Worm (Caenorhabditis elegans) whole organism, L4 larva: ENCODE data around the gene F55D10.4.
A peak's percentile ranks its signal among the peaks of the same experiment; 100 is the strongest.

Source experiments
- R02D3.7 ChIP-seq: fragments of 150-350 bp; sonication (generic microtip); optimal IDR thresholded peaks from 3 replicates; lab custom pipeline; 2014; ENCODE audit warnings: missing biosample characterization, missing genetic modification characterization
- T20F7.1 ChIP-seq: fragments of 200-800 bp; sonication (Bioruptor generic); optimal IDR thresholded peaks from 2 replicates; lab custom pipeline; 2018; ENCODE audit warnings: mild to moderate bottlenecking, missing genetic modification characterization, missing compliant biosample characterization
- T26A8.4 ChIP-seq: fragments of 200-800 bp; sonication (Bioruptor generic); IDR thresholded peaks from 2 replicates; pipeline ENCODE4 v1.3.6; 2022; ENCODE audit warnings: missing genetic modification characterization, missing compliant biosample characterization
- Y5F2A.4 ChIP-seq: fragments of 200-800 bp; sonication (Bioruptor generic); optimal IDR thresholded peaks from 2 replicates; lab custom pipeline; 2018; ENCODE audit warnings: mild to moderate bottlenecking, missing genetic modification characterization, missing compliant biosample characterization
- Y75B8A.6 ChIP-seq: fragments of 200-800 bp; sonication (Bioruptor generic); IDR thresholded peaks from 2 replicates; pipeline ENCODE4 v1.3.6; 2022; ENCODE audit warnings: missing genetic modification reagents, missing genetic modification characterization, missing compliant biosample characterization
- ZK546.5 ChIP-seq, 2 experiments: sonication (generic microtip); optimal IDR thresholded peaks; 2 replicates each; lab custom pipeline; 2017; ENCODE audit warnings: missing biosample characterization in 2 of 2, missing genetic modification characterization in 2 of 2
- aha-1 ChIP-seq: fragments of 150-350 bp; peaks from one replicate; lab custom pipeline; 2014; ENCODE audit warnings: missing biosample characterization, missing genetic modification characterization
- ama-1 ChIP-seq: fragments of 150-350 bp; optimal IDR thresholded peaks from 2 replicates; lab custom pipeline; 2014; ENCODE audit warnings: inconsistent platforms, mixed read lengths
- arid-1 ChIP-seq: fragments of 200-800 bp; sonication (Bioruptor generic); conservative IDR thresholded peaks from 2 replicates; pipeline ENCODE4 v1.3.6; 2022; ENCODE audit warnings: missing genetic modification reagents, missing genetic modification characterization, missing compliant biosample characterization
- attf-4 ChIP-seq: sonication (generic microtip); optimal IDR thresholded peaks from 3 replicates; lab custom pipeline; 2017; ENCODE audit warnings: missing biosample characterization, missing genetic modification characterization
- ceh-20 ChIP-seq: fragments of 200-800 bp; sonication (Bioruptor generic); IDR thresholded peaks from 2 replicates; pipeline ENCODE4 v1.3.6; 2022; ENCODE audit warnings: missing genetic modification reagents, missing genetic modification characterization, missing compliant biosample characterization
- ceh-28 ChIP-seq: fragments of 150-350 bp; optimal IDR thresholded peaks from 2 replicates; lab custom pipeline; 2014; ENCODE audit warnings: missing biosample characterization, missing genetic modification reagents, missing genetic modification characterization
- ceh-82 ChIP-seq: sonication (generic microtip); optimal IDR thresholded peaks from 2 replicates; lab custom pipeline; 2017; ENCODE audit warnings: missing biosample characterization, missing genetic modification characterization
- ctbp-1 ChIP-seq: fragments of 200-800 bp; sonication (Bioruptor generic); IDR thresholded peaks from 2 replicates; pipeline ENCODE4 v1.3.6; 2022; ENCODE audit warnings: missing genetic modification reagents, missing genetic modification characterization, missing compliant biosample characterization
- daf-12 ChIP-seq: fragments of 150-350 bp; optimal IDR thresholded peaks from 2 replicates; lab custom pipeline; 2014; ENCODE audit warnings: missing biosample characterization, missing genetic modification reagents, missing genetic modification characterization
- dmd-6 ChIP-seq: fragments of 200-800 bp; sonication (Bioruptor generic); IDR thresholded peaks from 2 replicates; pipeline ENCODE4 v1.3.6; 2022; ENCODE audit warnings: missing genetic modification reagents, missing genetic modification characterization, missing compliant biosample characterization
- dpl-1 ChIP-seq: fragments of 150-350 bp; optimal IDR thresholded peaks from 2 replicates; lab custom pipeline; 2014; ENCODE audit warnings: missing biosample characterization, missing genetic modification reagents, missing genetic modification characterization
- fkh-10 ChIP-seq: fragments of 150-350 bp; optimal IDR thresholded peaks from 2 replicates; lab custom pipeline; 2014; ENCODE audit warnings: missing biosample characterization, missing genetic modification reagents, missing genetic modification characterization
- gei-8 ChIP-seq: fragments of 200-800 bp; sonication (Bioruptor generic); optimal IDR thresholded peaks from 2 replicates; lab custom pipeline; 2018; ENCODE audit warnings: mild to moderate bottlenecking, missing genetic modification characterization, missing compliant biosample characterization
- hlh-11 ChIP-seq: fragments of 200-800 bp; sonication (Bioruptor generic); optimal IDR thresholded peaks from 2 replicates; lab custom pipeline; 2018; ENCODE audit warnings: mild to moderate bottlenecking, missing genetic modification characterization, missing compliant biosample characterization
- hlh-30 ChIP-seq: sonication (generic microtip); optimal IDR thresholded peaks from 2 replicates; lab custom pipeline; 2017; ENCODE audit warnings: antibody characterized with exemption, mild to moderate bottlenecking, missing genetic modification characterization, missing compliant biosample characterization; ENCODE audit not compliant: insufficient read depth
- jun-1 ChIP-seq: fragments of 150-350 bp; optimal IDR thresholded peaks from 2 replicates; lab custom pipeline; 2014; ENCODE audit warnings: missing biosample characterization, missing genetic modification reagents, missing genetic modification characterization
- lin-13 ChIP-seq: fragments of 150-350 bp; optimal IDR thresholded peaks from 2 replicates; lab custom pipeline; 2014; ENCODE audit warnings: missing biosample characterization, missing genetic modification reagents, missing genetic modification characterization
- lin-15B ChIP-seq: fragments of 150-350 bp; sonication (generic microtip); optimal IDR thresholded peaks from 3 replicates; lab custom pipeline; 2014; ENCODE audit warnings: missing biosample characterization, missing genetic modification characterization
- lin-38 ChIP-seq: fragments of 200-800 bp; sonication (Bioruptor generic); IDR thresholded peaks from 2 replicates; pipeline ENCODE4 v1.3.6; 2022; ENCODE audit warnings: missing genetic modification reagents, missing genetic modification characterization, missing compliant biosample characterization
- lin-39 ChIP-seq: fragments of 150-350 bp; optimal IDR thresholded peaks from 2 replicates; lab custom pipeline; 2014; ENCODE audit warnings: missing biosample characterization, missing genetic modification reagents, missing genetic modification characterization
- madf-9 ChIP-seq: fragments of 200-800 bp; sonication (Bioruptor generic); conservative IDR thresholded peaks from 2 replicates; pipeline ENCODE4 v1.3.6; 2022; ENCODE audit warnings: missing genetic modification reagents, missing genetic modification characterization, missing compliant biosample characterization
- mdl-1 ChIP-seq, 2 experiments: fragments of 150-350 bp in 1 of 2; sonication (generic microtip) in 1 of 2; optimal IDR thresholded peaks; 2 replicates each; lab custom pipeline; 2014 to 2017; ENCODE audit warnings: missing biosample characterization in 2 of 2, missing genetic modification characterization in 2 of 2
- mdt-29 ChIP-seq: fragments of 200-800 bp; sonication (Bioruptor generic); IDR thresholded peaks from 2 replicates; pipeline ENCODE4 v1.3.6; 2022; ENCODE audit warnings: missing genetic modification reagents, missing genetic modification characterization, missing compliant biosample characterization
- mep-1 ChIP-seq: fragments of 150-350 bp; sonication (generic microtip); optimal IDR thresholded peaks from 3 replicates; lab custom pipeline; 2014; ENCODE audit warnings: missing biosample characterization, missing genetic modification characterization
- nhr-48 ChIP-seq: sonication (generic microtip); optimal IDR thresholded peaks from 2 replicates; lab custom pipeline; 2016; ENCODE audit warnings: mild to moderate bottlenecking, missing genetic modification characterization, missing compliant biosample characterization
- nhr-77 ChIP-seq: fragments of 150-350 bp; optimal IDR thresholded peaks from 2 replicates; lab custom pipeline; 2014; ENCODE audit warnings: missing biosample characterization, missing genetic modification characterization
- pha-4 ChIP-seq, 2 experiments: fragments of 150-350 bp in 1 of 2; fragments of 200-800 bp in 1 of 2; sonication (Bioruptor generic) in 1 of 2; IDR thresholded peaks in 1 of 2; optimal IDR thresholded peaks in 1 of 2; 2 replicates each; pipeline versions ENCODE4 v1.3.6 to Lab custom; 2014 to 2022; ENCODE audit warnings: missing genetic modification characterization in 2 of 2, missing genetic modification reagents in 2 of 2, missing biosample characterization in 1 of 2, missing compliant biosample characterization in 1 of 2
- php-3 ChIP-seq: fragments of 200-800 bp; sonication (Bioruptor generic); IDR thresholded peaks from 2 replicates; pipeline ENCODE4 v1.3.6; 2022; ENCODE audit warnings: missing genetic modification reagents, missing genetic modification characterization, missing compliant biosample characterization
- saeg-2 ChIP-seq: fragments of 200-800 bp; sonication (Bioruptor generic); IDR thresholded peaks from 2 replicates; pipeline ENCODE4 v1.3.6; 2022; ENCODE audit warnings: missing genetic modification reagents, missing genetic modification characterization, missing compliant biosample characterization
- sdz-12 ChIP-seq: fragments of 200-800 bp; sonication (Bioruptor generic); optimal IDR thresholded peaks from 2 replicates; lab custom pipeline; 2018; ENCODE audit warnings: mild to moderate bottlenecking, missing genetic modification characterization, missing compliant biosample characterization
- set-16 ChIP-seq: fragments of 200-800 bp; sonication (Bioruptor generic); IDR thresholded peaks from 2 replicates; pipeline ENCODE4 v1.3.6; 2022; ENCODE audit warnings: missing genetic modification reagents, missing genetic modification characterization, missing compliant biosample characterization
- snpc-1.2 ChIP-seq: fragments of 200-800 bp; sonication (Bioruptor generic); IDR thresholded peaks from 2 replicates; pipeline ENCODE4 v1.3.6; 2022; ENCODE audit warnings: missing genetic modification reagents, missing genetic modification characterization, missing compliant biosample characterization
- snpc-4 ChIP-seq: fragments of 150-350 bp; optimal IDR thresholded peaks from 2 replicates; lab custom pipeline; 2014; ENCODE audit warnings: missing biosample characterization, missing genetic modification characterization
- tag-97 ChIP-seq: fragments of 200-800 bp; sonication (Bioruptor generic); IDR thresholded peaks from 2 replicates; pipeline ENCODE4 v1.3.6; 2022; ENCODE audit warnings: missing genetic modification characterization, missing compliant biosample characterization
- tra-1 ChIP-seq: fragments of 200-800 bp; sonication (Bioruptor generic); IDR thresholded peaks from 2 replicates; pipeline ENCODE4 v1.3.6; 2022; ENCODE audit warnings: missing genetic modification reagents, missing genetic modification characterization, missing compliant biosample characterization
- unc-62 ChIP-seq, 3 experiments: fragments of 150-350 bp in 1 of 3; sonication (generic microtip); optimal IDR thresholded peaks in 2 of 3; peaks in 1 of 3; 1 replicate in 1 of 3; 2 replicates in 2 of 3; lab custom pipeline; 2014 to 2017; ENCODE audit warnings: missing biosample characterization in 3 of 3, missing genetic modification characterization in 3 of 3, missing genetic modification reagents in 3 of 3, missing genotype in 1 of 3
- vab-7 ChIP-seq: fragments of 200-800 bp; sonication (Bioruptor generic); IDR thresholded peaks from 2 replicates; pipeline ENCODE4 v1.3.6; 2022; ENCODE audit warnings: missing genetic modification reagents, missing genetic modification characterization, missing compliant biosample characterization
- zfp-2 ChIP-seq: sonication (generic microtip); optimal IDR thresholded peaks from 2 replicates; lab custom pipeline; 2016; ENCODE audit warnings: mild to moderate bottlenecking, missing genetic modification characterization, missing compliant biosample characterization
- zip-11 ChIP-seq: fragments of 200-800 bp; sonication (Bioruptor generic); IDR thresholded peaks from 2 replicates; pipeline ENCODE4 v1.3.6; 2022; ENCODE audit warnings: missing genetic modification characterization, missing compliant biosample characterization
- ztf-7 ChIP-seq: fragments of 150-350 bp; optimal IDR thresholded peaks from 2 replicates; lab custom pipeline; 2014; ENCODE audit warnings: missing biosample characterization, missing genetic modification characterization

F55D10.4 gene

ce11 chrX:4718114-4718513, 2.3 kb downstream of the F55D10.4 start:
- TF ChIP-seq zfp-2 (tag; lab: Kevin White, UChicago) (no peak), fkh-10 (GFP tag; lab: Kevin White, UChicago) (peak; percentile 62), madf-9 (GFP tag; lab: Robert Waterston, UW) (no peak), aha-1 (tag; lab: Kevin White, UChicago) (peak; percentile 77), ceh-28 (tag; lab: Kevin White, UChicago) (no peak), mdl-1 (tag; optimal IDR thresholded peaks at IDR 0.05; lab: Kevin White, UChicago) (no peak), ztf-7 (tag; lab: Kevin White, UChicago) (no peak), ceh-82 (no peak), ZK546.5 (tag; optimal IDR thresholded peaks at IDR 0.05; lab: Kevin White, UChicago) (no peak), snpc-4 (tag; lab: Kevin White, UChicago) (no peak), ctbp-1 (GFP tag; lab: Robert Waterston, UW) (0 out of 2 replicates have a peak, but pooled peaks have one; percentile 34)

DNA sequence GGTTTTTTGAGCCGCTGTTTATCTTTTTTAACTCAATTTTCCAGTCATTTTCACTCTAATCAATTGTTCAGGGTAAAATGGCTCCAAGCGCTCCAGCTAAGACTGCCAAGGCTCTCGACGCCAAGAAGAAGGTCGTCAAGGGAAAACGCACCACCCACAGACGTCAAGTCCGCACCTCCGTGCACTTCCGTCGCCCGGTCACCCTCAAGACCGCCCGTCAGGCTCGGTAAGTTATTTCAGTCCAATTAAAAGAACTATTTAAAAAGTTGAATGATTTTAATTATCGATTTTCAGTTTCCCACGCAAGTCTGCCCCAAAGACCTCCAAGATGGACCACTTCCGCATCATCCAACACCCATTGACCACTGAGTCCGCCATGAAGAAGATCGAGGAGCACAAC, 5.3 kb downstream of the F55D10.4 start, which contains the start of gene rpl-25.1:
TSS of gene rpl-25.1 (plus strand) at position 72 of the 400 bp plus-strand sequence.
- TF ChIP-seq php-3 (GFP tag; lab: Robert Waterston, UW) (0 out of 2 replicates have a peak, but pooled peaks have one; percentile 26), nhr-48 (tag; lab: Kevin White, UChicago) (no peak), snpc-1.2 (GFP tag; lab: Robert Waterston, UW) (no peak), hlh-11 (peak; percentile 13), lin-15B (tag; lab: Kevin White, UChicago) (no peak), set-16 (GFP tag; lab: Robert Waterston, UW) (peak; percentile 64), ama-1 (lab: Kevin White, UChicago) (peak; percentile 19), ZK546.5 (tag; optimal IDR thresholded peaks at IDR 0.05; lab: Kevin White, UChicago) (no peak), tra-1 (0 out of 2 replicates have a peak, but pooled peaks have one; percentile 24), vab-7 (no peak), lin-38 (no peak)

ce11 chrX:4711698-4712329, 8.6 kb downstream of the F55D10.4 start, which contains the start of the genes dnj-14 and glit-1:
TSS of gene dnj-14 (minus strand) at chrX:4711748.
TSS of gene glit-1 (plus strand) at chrX:4712279.
- TF ChIP-seq zip-11 (GFP tag; lab: Robert Waterston, UW) (no peak), dmd-6 (GFP tag; lab: Robert Waterston, UW) (peak; percentile 89), mdt-29 (GFP tag; lab: Robert Waterston, UW) (peak; percentile 47; the same call in 1 of the 2 replicates), ceh-20 (GFP tag; lab: Robert Waterston, UW) (peak; percentile 69), mep-1 (peak; percentile 94), lin-13 (GFP tag; lab: Kevin White, UChicago) (peak; percentile 87), arid-1 (peak; percentile 30; the same call in 1 of the 2 replicates), Y5F2A.4 (GFP tag; lab: Kevin White, UChicago) (no peak), sdz-12 (GFP tag; lab: Kevin White, UChicago) (no peak), gei-8 (GFP tag; lab: Kevin White, UChicago) (no peak), daf-12 (no peak), hlh-30 (peak; percentile 96), unc-62 (GFP tag; optimal IDR thresholded peaks at IDR 0.05 in 1 of 2; lab: Kevin White, UChicago) (peak in 1 of 2 experiments; percentile 86), unc-62 (tag; optimal IDR thresholded peaks at IDR 0.05; lab: Kevin White, UChicago) (no peak), nhr-77 (peak; percentile 95), mdl-1 (tag; optimal IDR thresholded peaks at IDR 0.05; lab: Kevin White, UChicago) (peak; percentile 21 to 91), dpl-1 (GFP tag; lab: Kevin White, UChicago) (peak; percentile 76), lin-39 (tag; lab: Kevin White, UChicago) (no peak), attf-4 (no peak), lin-38 (peak; percentile 91), T26A8.4 (GFP tag; lab: Robert Waterston, UW) (peak; percentile 82), Y75B8A.6 (GFP tag; lab: Robert Waterston, UW) (no peak), R02D3.7 (tag; lab: Kevin White, UChicago) (no peak), saeg-2 (GFP tag; lab: Robert Waterston, UW) (peak; percentile 80), T20F7.1 (GFP tag; lab: Kevin White, UChicago) (peak; percentile 76), jun-1 (tag; lab: Kevin White, UChicago) (peak; percentile 76), tag-97 (GFP tag; lab: Robert Waterston, UW) (no peak), pha-4 (GFP tag; IDR thresholded peaks at IDR 0.05; lab: Robert Waterston, UW) (peak; percentile 71), pha-4 (tag; optimal IDR thresholded peaks at IDR 0.05; lab: Kevin White, UChicago) (no peak)
